Worm (Caenorhabditis elegans): ENCODE measurements around the gene F56C9.3.
A peak's percentile ranks its signal among the peaks of the same experiment; 100 is the strongest.

DNA sequence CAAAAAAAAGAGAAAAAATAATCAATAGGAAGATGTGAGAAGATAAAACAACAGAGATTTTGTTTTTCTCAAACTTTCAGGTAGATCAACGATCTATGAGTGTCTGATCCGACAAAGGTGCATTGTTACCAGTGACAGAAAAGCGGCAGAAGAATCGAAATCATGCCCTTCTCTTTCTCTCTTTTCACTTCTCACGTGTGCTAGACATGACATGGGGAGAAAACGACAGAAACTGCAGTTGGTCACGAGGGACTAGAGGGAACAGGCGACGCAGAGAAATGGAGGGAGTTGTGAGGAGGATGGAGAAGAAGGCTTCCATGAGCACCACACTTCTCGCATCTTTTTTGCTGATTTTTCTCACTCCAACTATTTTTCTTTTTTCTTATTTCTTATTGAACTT is 24.1 kb downstream of the F56C9.3 start, which contains the start of gene F56C9.10:
- TF ChIP-seq ceh-82 (tag; optimal IDR thresholded peaks at IDR 0.05) = no peak
- TF ChIP-seq duxl-1 (tag; optimal IDR thresholded peaks at IDR 0.05; ENCODE audit: poor library complexity) = no peak
- TF ChIP-seq nhr-10 (tag; optimal IDR thresholded peaks at IDR 0.05) = no peak
- TF ChIP-seq rbr-2 (tag; optimal IDR thresholded peaks at IDR 0.05) = peak; percentile 69
- no peak for TF ChIP-seq dmd-8 (GFP tag; IDR thresholded peaks at IDR 0.05)
- TF ChIP-seq vab-7 (GFP tag; IDR thresholded peaks at IDR 0.05) = no peak
- 0 out of 2 replicates have a peak, but pooled peaks have one; percentile 30 for TF ChIP-seq Y105C5A.15 (GFP tag; IDR thresholded peaks at IDR 0.05)
- TF ChIP-seq ama-1 (optimal IDR thresholded peaks at IDR 0.05) = peak; percentile 40
- TF ChIP-seq ceh-44 (GFP tag; IDR thresholded peaks at IDR 0.05) = no peak
- no peak for TF ChIP-seq ZK546.5 (tag; optimal IDR thresholded peaks at IDR 0.05)

Measured in whole organism, L4 larva.